Fruit fly (Drosophila melanogaster) whole organism, wandering third instar larva: Measurements from ENCODE around the gene mri.

ENCODE experiments used
- Hr78 ChIP-seq: fragments of >200 bp; optimal IDR thresholded peaks from 2 replicates; lab custom pipeline; 2017; ENCODE audit warnings: missing biosample characterization, missing genetic modification characterization
- Hr83 ChIP-seq: fragments of 200-300 bp; sonication (Bioruptor generic); optimal IDR thresholded peaks from 2 replicates; lab custom pipeline; 2016; ENCODE audit warnings: missing biosample characterization, mild to moderate bottlenecking, missing genetic modification characterization, moderate library complexity; ENCODE audit not compliant: poor library complexity, severe bottlenecking
- Mio ChIP-seq: sonication (Bioruptor generic); optimal IDR thresholded peaks from 2 replicates; lab custom pipeline; 2016; ENCODE audit warnings: missing biosample characterization, missing genetic modification characterization
- ey ChIP-seq: fragments of 200-800 bp; sonication (Bioruptor generic); optimal IDR thresholded peaks from 2 replicates; lab custom pipeline; 2016; ENCODE audit warnings: missing biosample characterization, missing genetic modification characterization
- fru ChIP-seq: fragments of 200-800 bp; sonication (Bioruptor generic); optimal IDR thresholded peaks from 3 replicates; lab custom pipeline; 2016; ENCODE audit warnings: missing biosample characterization, mild to moderate bottlenecking, missing genetic modification characterization
- lola ChIP-seq: fragments of >200 bp; optimal IDR thresholded peaks from 2 replicates; lab custom pipeline; 2017; ENCODE audit warnings: missing biosample characterization, missing genetic modification characterization
- psq ChIP-seq: fragments of 200-800 bp; sonication (Bioruptor generic); optimal IDR thresholded peaks from 3 replicates; lab custom pipeline; 2017; ENCODE audit warnings: missing biosample characterization, mild to moderate bottlenecking, missing genetic modification characterization, moderate library complexity

dm6 chr3L:156591-157303, 43.2 kb upstream of the mri start:
- peak; percentile 27 for TF ChIP-seq fru (GFP tag; lab: Kevin White, UChicago)
- TF ChIP-seq ey (GFP tag; lab: Kevin White, UChicago) = no peak
- TF ChIP-seq lola = no peak
- no peak for TF ChIP-seq Hr78
- TF ChIP-seq Hr83 (GFP tag; lab: Kevin White, UChicago) = no peak
- TF ChIP-seq psq (GFP tag; lab: Kevin White, UChicago) = peak; percentile 6
- no peak for TF ChIP-seq Mio (GFP tag; lab: Kevin White, UChicago)
